Fruit fly (Drosophila melanogaster) whole organism, embryonic: ENCODE data around the gene CG13123.

Experiments
- Atf3 ChIP-seq: fragments of 200-800 bp; sonication (Bioruptor generic); optimal IDR thresholded peaks from 3 replicates; lab custom pipeline; 2016; ENCODE audit warnings: missing biosample characterization, missing genetic modification characterization
- B-H2 ChIP-seq: fragments of 200-800 bp; sonication (Bioruptor generic); optimal IDR thresholded peaks from 2 replicates; lab custom pipeline; 2018; ENCODE audit warnings: missing biosample characterization, mild to moderate bottlenecking, missing genetic modification characterization
- CG10462 ChIP-seq: fragments of 200-800 bp; sonication (Bioruptor generic); optimal IDR thresholded peaks from 2 replicates; lab custom pipeline; 2016; ENCODE audit warnings: missing biosample characterization, missing genetic modification characterization
- CG14860 ChIP-seq: fragments of 200-800 bp; sonication (Bioruptor generic); IDR thresholded peaks from 3 replicates; pipeline ENCODE4 v1.3.6; 2022; ENCODE audit warnings: missing biosample characterization, missing genetic modification characterization; ENCODE audit not compliant: partially characterized antibody
- CG17612 ChIP-seq: fragments of 200-800 bp; sonication (Bioruptor generic); IDR thresholded peaks from 2 replicates; pipeline ENCODE4 v1.3.6; 2022; ENCODE audit warnings: missing biosample characterization, missing genetic modification characterization
- CG2889 ChIP-seq: fragments of 200-800 bp; sonication (Bioruptor generic); IDR thresholded peaks from 3 replicates; pipeline ENCODE4 v1.3.6; 2022; ENCODE audit warnings: missing biosample characterization, missing genetic modification characterization
- CG31224 ChIP-seq: fragments of 200-800 bp; sonication (Bioruptor generic); IDR thresholded peaks from 2 replicates; pipeline ENCODE4 v1.3.6; 2022; ENCODE audit warnings: missing biosample characterization, missing genetic modification characterization
- CG4707 ChIP-seq: fragments of 200-800 bp; sonication (Bioruptor generic); optimal IDR thresholded peaks from 2 replicates; lab custom pipeline; 2018; ENCODE audit warnings: missing biosample characterization, mild to moderate bottlenecking, missing genetic modification characterization, moderate library complexity
- CG5245 ChIP-seq: fragments of 200-800 bp; sonication (Bioruptor generic); optimal IDR thresholded peaks from 3 replicates; lab custom pipeline; 2016; ENCODE audit warnings: missing biosample characterization, missing genetic modification characterization
- CG5953 ChIP-seq: fragments of 200-800 bp; sonication (Bioruptor generic); IDR thresholded peaks from 2 replicates; pipeline ENCODE4 v1.3.6; 2022; ENCODE audit warnings: missing biosample characterization, missing genetic modification characterization
- CG6765 ChIP-seq: fragments of 200-800 bp; sonication (Bioruptor generic); optimal IDR thresholded peaks from 3 replicates; lab custom pipeline; 2017; ENCODE audit warnings: missing biosample characterization, mild to moderate bottlenecking, missing genetic modification characterization
- CG8089 ChIP-seq: fragments of 200-800 bp; sonication (Bioruptor generic); optimal IDR thresholded peaks from 3 replicates; lab custom pipeline; 2016; ENCODE audit warnings: missing biosample characterization, missing genetic modification characterization
- CG8281 ChIP-seq: fragments of 200-800 bp; sonication (Bioruptor generic); optimal IDR thresholded peaks from 2 replicates; lab custom pipeline; 2018; ENCODE audit warnings: missing biosample characterization, mild to moderate bottlenecking, missing genetic modification characterization, moderate library complexity
- CHES-1-like ChIP-seq: fragments of 200-800 bp; sonication (Bioruptor generic); optimal IDR thresholded peaks from 2 replicates; lab custom pipeline; 2016; ENCODE audit warnings: missing biosample characterization, missing genetic modification characterization
- D ChIP-seq, 2 experiments: fragments of 200-800 bp in 1 of 2; fragments of >200 bp in 1 of 2; sonication (Bioruptor generic) in 1 of 2; optimal IDR thresholded peaks; 2 replicates in 1 of 2; 3 replicates in 1 of 2; lab custom pipeline; 2017; ENCODE audit warnings: mild to moderate bottlenecking in 1 of 2, missing biosample characterization in 1 of 2, missing genetic modification characterization in 1 of 2, missing genetic modification reagents in 1 of 2
- Dad ChIP-seq: fragments of 200-800 bp; sonication (Bioruptor generic); optimal IDR thresholded peaks from 3 replicates; lab custom pipeline; 2016; ENCODE audit warnings: missing biosample characterization, missing genetic modification characterization
- Eip74EF ChIP-seq, 2 experiments: fragments of 200-800 bp in 1 of 2; fragments of >200 bp in 1 of 2; sonication (Bioruptor generic) in 1 of 2; optimal IDR thresholded peaks; 2 replicates each; lab custom pipeline; 2017 to 2019; ENCODE audit warnings: missing biosample characterization in 2 of 2, missing genetic modification characterization in 2 of 2, mild to moderate bottlenecking in 1 of 2, moderate library complexity in 1 of 2
- Gsc ChIP-seq: fragments of 200-800 bp; sonication (Bioruptor generic); IDR thresholded peaks from 2 replicates; pipeline ENCODE4 v1.3.6; 2022; ENCODE audit warnings: missing biosample characterization, missing genetic modification characterization
- HLH3B ChIP-seq: fragments of 200-800 bp; sonication (Bioruptor generic); IDR thresholded peaks from 2 replicates; pipeline ENCODE4 v1.3.6; 2022; ENCODE audit warnings: missing biosample characterization, missing genetic modification characterization
- HLH4C ChIP-seq: fragments of 200-800 bp; sonication (Bioruptor generic); IDR thresholded peaks from 3 replicates; pipeline ENCODE4 v1.3.6; 2022; ENCODE audit warnings: missing biosample characterization, missing genetic modification characterization; ENCODE audit not compliant: partially characterized antibody
- Myb ChIP-seq: fragments of 200-800 bp; sonication (Bioruptor generic); optimal IDR thresholded peaks from 2 replicates; lab custom pipeline; 2016; ENCODE audit warnings: missing biosample characterization, missing genetic modification characterization
- Oli ChIP-seq: fragments of 200-800 bp; sonication (Bioruptor generic); optimal IDR thresholded peaks from 2 replicates; lab custom pipeline; 2018; ENCODE audit warnings: missing biosample characterization, mild to moderate bottlenecking, missing genetic modification characterization, moderate library complexity
- Sin3A ChIP-seq: fragments of >200 bp; optimal IDR thresholded peaks from 2 replicates; lab custom pipeline; 2018
- Six4 ChIP-seq: fragments of 200-800 bp; sonication (Bioruptor generic); optimal IDR thresholded peaks from 2 replicates; lab custom pipeline; 2016; ENCODE audit warnings: missing biosample characterization, missing genetic modification characterization
- Sox100B ChIP-seq: fragments of 200-800 bp; sonication (Bioruptor generic); optimal IDR thresholded peaks from 3 replicates; lab custom pipeline; 2018; ENCODE audit warnings: missing biosample characterization, mild to moderate bottlenecking, missing genetic modification characterization
- TFAM ChIP-seq: fragments of 200-800 bp; sonication (Bioruptor generic); optimal IDR thresholded peaks from 2 replicates; lab custom pipeline; 2017; ENCODE audit warnings: missing biosample characterization, missing genetic modification characterization, inconsistent platforms
- Tbp ChIP-seq: fragments of >200 bp; optimal IDR thresholded peaks from 2 replicates; lab custom pipeline; 2018; ENCODE audit warnings: missing biosample characterization, missing genetic modification characterization
- crc ChIP-seq: fragments of 200-800 bp; sonication (Bioruptor generic); optimal IDR thresholded peaks from 2 replicates; lab custom pipeline; 2016; ENCODE audit warnings: missing biosample characterization, missing genetic modification characterization
- dati ChIP-seq: fragments of 200-800 bp; sonication (Bioruptor generic); IDR thresholded peaks from 2 replicates; pipeline ENCODE4 v1.3.6; 2022; ENCODE audit warnings: missing biosample characterization, missing genetic modification characterization
- eyg ChIP-seq: fragments of 200-800 bp; sonication (Bioruptor generic); optimal IDR thresholded peaks from 3 replicates; lab custom pipeline; 2016; ENCODE audit warnings: missing biosample characterization, missing genetic modification characterization
- ftz-f1 ChIP-seq: fragments of 200-800 bp; sonication (Bioruptor generic); optimal IDR thresholded peaks from 2 replicates; lab custom pipeline; 2016; ENCODE audit warnings: missing biosample characterization, missing genetic modification characterization
- gcm2 ChIP-seq: fragments of 200-800 bp; sonication (Bioruptor generic); optimal IDR thresholded peaks from 2 replicates; lab custom pipeline; 2016; ENCODE audit warnings: missing biosample characterization, missing genetic modification characterization
- gro ChIP-seq: fragments of 200-800 bp; sonication (Bioruptor generic); optimal IDR thresholded peaks from 2 replicates; lab custom pipeline; 2016; ENCODE audit warnings: missing biosample characterization, missing genetic modification characterization
- hkb ChIP-seq, 2 experiments: fragments of 200-800 bp in 1 of 2; fragments of >200 bp in 1 of 2; sonication (Bioruptor generic) in 1 of 2; IDR thresholded peaks in 1 of 2; optimal IDR thresholded peaks in 1 of 2; 2 replicates each; pipeline versions ENCODE4 v1.3.6 to Lab custom; 2017 to 2022; ENCODE audit warnings: missing biosample characterization in 1 of 2, missing genetic modification characterization in 1 of 2
- lmd ChIP-seq: fragments of 200-800 bp; sonication (Bioruptor generic); IDR thresholded peaks from 2 replicates; pipeline ENCODE4 v1.3.6; 2022; ENCODE audit warnings: missing biosample characterization, missing genetic modification characterization
- lov ChIP-seq, 2 experiments: fragments of 200-800 bp in 1 of 2; fragments of >200 bp in 1 of 2; sonication (Bioruptor generic) in 1 of 2; IDR thresholded peaks in 1 of 2; optimal IDR thresholded peaks in 1 of 2; 2 replicates in 1 of 2; 3 replicates in 1 of 2; pipeline versions ENCODE4 v1.3.6 to Lab custom; 2017 to 2022; ENCODE audit warnings: missing biosample characterization in 1 of 2, missing genetic modification characterization in 1 of 2
- luna ChIP-seq: fragments of 200-800 bp; sonication (Bioruptor generic); optimal IDR thresholded peaks from 2 replicates; lab custom pipeline; 2016; ENCODE audit warnings: missing biosample characterization, missing genetic modification characterization
- mld ChIP-seq: fragments of 200-800 bp; sonication (Bioruptor generic); IDR thresholded peaks from 3 replicates; pipeline ENCODE4 v1.3.6; 2022; ENCODE audit warnings: missing biosample characterization, missing genetic modification characterization; ENCODE audit not compliant: partially characterized antibody
- oc ChIP-seq: fragments of 200-800 bp; sonication (Bioruptor generic); optimal IDR thresholded peaks from 2 replicates; lab custom pipeline; 2018; ENCODE audit warnings: missing biosample characterization, mild to moderate bottlenecking, missing genetic modification characterization, moderate library complexity
- odd ChIP-seq: fragments of 200-800 bp; sonication (Bioruptor generic); optimal IDR thresholded peaks from 2 replicates; lab custom pipeline; 2017; ENCODE audit warnings: missing biosample characterization, mild to moderate bottlenecking, missing genetic modification characterization
- peb ChIP-seq: fragments of 200-800 bp; sonication (Bioruptor generic); IDR thresholded peaks from 2 replicates; pipeline ENCODE4 v1.3.6; 2022; ENCODE audit warnings: missing biosample characterization, missing genetic modification characterization
- scrt ChIP-seq: fragments of 200-800 bp; sonication (Bioruptor generic); optimal IDR thresholded peaks from 2 replicates; lab custom pipeline; 2018; ENCODE audit warnings: missing biosample characterization, mild to moderate bottlenecking, missing genetic modification characterization, moderate library complexity
- slbo ChIP-seq: fragments of 200-800 bp; sonication (Bioruptor generic); IDR thresholded peaks from 2 replicates; pipeline ENCODE4 v1.3.6; 2022; ENCODE audit warnings: missing biosample characterization, missing genetic modification characterization
- tio ChIP-seq: fragments of 200-800 bp; sonication (Bioruptor generic); optimal IDR thresholded peaks from 2 replicates; lab custom pipeline; 2017; ENCODE audit warnings: missing biosample characterization, missing genetic modification characterization, inconsistent platforms
- tna ChIP-seq: fragments of 200-800 bp; sonication (Bioruptor generic); IDR thresholded peaks from 2 replicates; pipeline ENCODE4 v1.3.6; 2022; ENCODE audit warnings: missing biosample characterization, missing genetic modification characterization; ENCODE audit not compliant: partially characterized antibody
- toy ChIP-seq: fragments of 200-800 bp; sonication (Bioruptor generic); IDR thresholded peaks from 2 replicates; pipeline ENCODE4 v1.3.6; 2022; ENCODE audit warnings: missing biosample characterization, missing genetic modification characterization
- trh ChIP-seq: fragments of 200-800 bp; sonication (Bioruptor generic); optimal IDR thresholded peaks from 2 replicates; lab custom pipeline; 2016; ENCODE audit warnings: missing biosample characterization, missing genetic modification characterization
- vnd ChIP-seq: fragments of 200-800 bp; sonication (Bioruptor generic); IDR thresholded peaks from 3 replicates; pipeline ENCODE4 v1.3.6; 2022; ENCODE audit warnings: missing biosample characterization, missing genetic modification characterization; ENCODE audit not compliant: partially characterized antibody
- wdn ChIP-seq: fragments of 200-800 bp; sonication (Bioruptor generic); IDR thresholded peaks from 2 replicates; pipeline ENCODE4 v1.3.6; 2022; ENCODE audit warnings: missing biosample characterization, missing genetic modification characterization
- z ChIP-seq: fragments of 200-800 bp; sonication (Bioruptor generic); IDR thresholded peaks from 3 replicates; pipeline ENCODE4 v1.3.6; 2022; ENCODE audit warnings: missing biosample characterization, missing genetic modification characterization

The CG13123 gene

dm6 chr2L:9782176-9782581 lies 10.7 kb downstream of the CG13123 start, which contains the start of gene IP3K1 (continued):
- TF ChIP-seq Tbp (no peak), CG17612 (GFP tag; lab: Robert Waterston, UW) (no peak), ftz-f1 (GFP tag; lab: Kevin White, UChicago) (peak; percentile 65), CG2889 (no peak), Myb (GFP tag; lab: Kevin White, UChicago) (peak; percentile 0), TFAM (GFP tag; lab: Kevin White, UChicago) (no peak), CG6765 (GFP tag; lab: Kevin White, UChicago) (peak; percentile 31), CG31224 (GFP tag; lab: Robert Waterston, UW) (no peak), oc (tag; lab: Kevin White, UChicago) (peak; percentile 39), Sin3A (lab: Kevin White, UChicago) (no peak), slbo (GFP tag; lab: Robert Waterston, UW) (peak; percentile 55), HLH4C (peak; percentile 35; the same call in 1 of the 3 replicates), Eip74EF (GFP tag; optimal IDR thresholded peaks at IDR 0.05; lab: Kevin White, UChicago) (peak in 1 of 2 experiments; percentile 61), luna (no peak), tio (GFP tag; lab: Kevin White, UChicago) (no peak), crc (GFP tag; lab: Kevin White, UChicago) (no peak), mld (peak; percentile 49; the same call in 1 of the 3 replicates), eyg (GFP tag; lab: Kevin White, UChicago) (no peak), hkb (optimal IDR thresholded peaks at IDR 0.05; lab: Kevin White, UChicago) (no peak), hkb (GFP tag; IDR thresholded peaks at IDR 0.05; lab: Robert Waterston, UW) (peak; percentile 63; the same call in 1 of the 2 replicates), Atf3 (GFP tag; lab: Kevin White, UChicago) (no peak), toy (GFP tag; lab: Robert Waterston, UW) (no peak), Dad (GFP tag; lab: Kevin White, UChicago) (peak; percentile 26), wdn (GFP tag; lab: Robert Waterston, UW) (no peak), scrt (GFP tag; lab: Kevin White, UChicago) (peak; percentile 15), D (optimal IDR thresholded peaks at IDR 0.05; lab: Kevin White, UChicago) (no peak), D (GFP tag; optimal IDR thresholded peaks at IDR 0.05; lab: Kevin White, UChicago) (no peak), CG4707 (GFP tag; lab: Kevin White, UChicago) (peak; percentile 8), trh (GFP tag; lab: Kevin White, UChicago) (no peak), peb (GFP tag; lab: Robert Waterston, UW) (no peak), Six4 (no peak), CG8089 (no peak), lmd (peak; percentile 15; the same call in 1 of the 2 replicates), vnd (GFP tag; lab: Robert Waterston, UW) (no peak), lov (optimal IDR thresholded peaks at IDR 0.05; lab: Kevin White, UChicago) (no peak), lov (GFP tag; IDR thresholded peaks at IDR 0.05; lab: Robert Waterston, UW) (no peak; the same call in 2 of the 3 replicates), z (0 out of 3 replicates have a peak, but pooled peaks have one; percentile 40), Sox100B (no peak), gcm2 (GFP tag; lab: Kevin White, UChicago) (no peak), CG5953 (GFP tag; lab: Robert Waterston, UW) (peak; percentile 57; the same call in 1 of the 2 replicates), CG10462 (GFP tag; lab: Kevin White, UChicago) (no peak), HLH3B (GFP tag; lab: Robert Waterston, UW) (peak; percentile 43; the same call in 1 of the 2 replicates), CG8281 (tag; lab: Kevin White, UChicago) (no peak), CG5245 (GFP tag; lab: Kevin White, UChicago) (no peak), gro (peak; percentile 82), CHES-1-like (no peak), tna (GFP tag; lab: Robert Waterston, UW) (no peak; the same call in 1 of the 2 replicates), CG14860 (GFP tag; lab: Robert Waterston, UW) (no peak), B-H2 (GFP tag; lab: Kevin White, UChicago) (no peak), Gsc (GFP tag; lab: Robert Waterston, UW) (no peak), odd (peak; percentile 59), Oli (tag; lab: Kevin White, UChicago) (no peak), dati (GFP tag; lab: Robert Waterston, UW) (no peak)
